Fruit fly (Drosophila melanogaster): Measurements from ENCODE around the gene CG9953.

CG9953 gene

dm6 chr3L:6955254-6956229 is 13.9 kb upstream of the CG9953 start, which contains the start of the genes CG10077 and CG9948 (continued):
- TF ChIP-seq Meics (GFP tag; optimal IDR thresholded peaks at IDR 0.05) (peak; percentile 90), HLH4C (GFP tag; IDR thresholded peaks at IDR 0.05; ENCODE audit: partially characterized antibody) (peak; percentile 89), CG13123 (GFP tag; optimal IDR thresholded peaks at IDR 0.05) (peak; percentile 73), fd102C (GFP tag; optimal IDR thresholded peaks at IDR 0.05) (peak; percentile 27), CG9932 (GFP tag; IDR thresholded peaks at IDR 0.05) (peak; percentile 93), CG13894 (tag; optimal IDR thresholded peaks at IDR 0.05) (peak; percentile 90), Tbp (GFP tag; optimal IDR thresholded peaks at IDR 0.05) (no peak), nerfin-2 (GFP tag; IDR thresholded peaks at IDR 0.05; ENCODE audit: partially characterized antibody) (peak; percentile 76), ranshi (GFP tag; IDR thresholded peaks at IDR 0.05) (peak; percentile 91), CG11085 (GFP tag; IDR thresholded peaks at IDR 0.05) (peak; percentile 90), CG10431 (GFP tag; optimal IDR thresholded peaks at IDR 0.05) (peak; percentile 69), TFAM (GFP tag; optimal IDR thresholded peaks at IDR 0.05) (peak; percentile 26), Dp (GFP tag; optimal IDR thresholded peaks at IDR 0.05) (peak; percentile 11), corto (GFP tag; optimal IDR thresholded peaks at IDR 0.05) (peak; percentile 86), lab (GFP tag; optimal IDR thresholded peaks at IDR 0.05) (peak; percentile 93), Taf1 (GFP tag; IDR thresholded peaks at IDR 0.05) (peak; percentile 85), bab2 (GFP tag; optimal IDR thresholded peaks at IDR 0.05) (peak; percentile 73), CG18764 (GFP tag; optimal IDR thresholded peaks at IDR 0.05) (peak; percentile 64), Hr78 (GFP tag; optimal IDR thresholded peaks at IDR 0.05) (no peak), Opbp (GFP tag; IDR thresholded peaks at IDR 0.05; ENCODE audit: partially characterized antibody) (peak; percentile 71; the same call in 2 of the 3 replicates), ap (GFP tag; IDR thresholded peaks at IDR 0.05) (peak; percentile 90), CG10267 (tag; optimal IDR thresholded peaks at IDR 0.05) (peak; percentile 81), Hsf (GFP tag; optimal IDR thresholded peaks at IDR 0.05) (peak; percentile 87), nmo (GFP tag; optimal IDR thresholded peaks at IDR 0.05) (peak; percentile 91), Doc3 (GFP tag; IDR thresholded peaks at IDR 0.05; ENCODE audit: partially characterized antibody) (peak; percentile 82), CG31224 (GFP tag; IDR thresholded peaks at IDR 0.05) (peak; percentile 63), fru (optimal IDR thresholded peaks at IDR 0.05) (no peak), pros (GFP tag; optimal IDR thresholded peaks at IDR 0.05) (peak; percentile 63), H2.0 (GFP tag; IDR thresholded peaks at IDR 0.05) (peak; percentile 92), CG7963 (GFP tag; IDR thresholded peaks at IDR 0.05; ENCODE audit: partially characterized antibody) (peak; percentile 61; the same call in 1 of the 3 replicates), ab (GFP tag; optimal IDR thresholded peaks at IDR 0.05) (peak; percentile 24), Bdp1 (GFP tag; optimal IDR thresholded peaks at IDR 0.05) (peak; percentile 38), ind (GFP tag; optimal IDR thresholded peaks at IDR 0.05) (peak; percentile 89), Awh (GFP tag; IDR thresholded peaks at IDR 0.05) (peak; percentile 84), CG30431 (GFP tag; optimal IDR thresholded peaks at IDR 0.05) (no peak), CG15011 (GFP tag; optimal IDR thresholded peaks at IDR 0.05) (peak; percentile 72), unc-4 (GFP tag; IDR thresholded peaks at IDR 0.05; ENCODE audit: partially characterized antibody) (peak; percentile 81), repo (GFP tag; optimal IDR thresholded peaks at IDR 0.05) (peak; percentile 16), CG14710 (tag; optimal IDR thresholded peaks at IDR 0.05) (peak; percentile 89), D (optimal IDR thresholded peaks at IDR 0.05) (no peak), D (GFP tag; optimal IDR thresholded peaks at IDR 0.05) (peak; percentile 76), Lhr (GFP tag; optimal IDR thresholded peaks at IDR 0.05) (peak; percentile 10), psq (GFP tag; optimal IDR thresholded peaks at IDR 0.05) (peak; percentile 8), Mrtf (GFP tag; IDR thresholded peaks at IDR 0.05) (peak; percentile 88), Med (GFP tag) (peak; percentile 90), scrt (GFP tag; optimal IDR thresholded peaks at IDR 0.05) (peak; percentile 65), Mad (GFP tag; optimal IDR thresholded peaks at IDR 0.05) (peak; percentile 56), ewg (GFP tag; optimal IDR thresholded peaks at IDR 0.05) (peak; percentile 72)

Measured in whole organism, embryonic.